Fruit fly (Drosophila melanogaster) whole organism, wandering third instar larva: ENCODE measurements around the gene CstF50.

Source experiments
- Abd-B ChIP-seq: fragments of >200 bp; optimal IDR thresholded peaks from 2 replicates; lab custom pipeline; 2017; ENCODE audit warnings: missing biosample characterization, missing genetic modification characterization
- CG32264 ChIP-seq: fragments of 200-800 bp; sonication (Bioruptor generic); optimal IDR thresholded peaks from 2 replicates; lab custom pipeline; 2016; ENCODE audit warnings: missing biosample characterization, missing genetic modification characterization
- CG9705 ChIP-seq: fragments of 200-800 bp; sonication (Bioruptor generic); optimal IDR thresholded peaks from 2 replicates; lab custom pipeline; 2018; ENCODE audit warnings: missing biosample characterization, mild to moderate bottlenecking, missing genetic modification characterization
- CrebA ChIP-seq: fragments of 200-800 bp; sonication (Bioruptor generic); optimal IDR thresholded peaks from 2 replicates; lab custom pipeline; 2016; ENCODE audit warnings: missing biosample characterization, mild to moderate bottlenecking, missing genetic modification characterization, borderline replicate concordance
- Dfd ChIP-seq: fragments of >200 bp; optimal IDR thresholded peaks from 2 replicates; lab custom pipeline; 2017; ENCODE audit warnings: missing biosample characterization, missing genetic modification characterization
- Dif ChIP-seq: fragments of 200-275, 200-300 bp; sonication (Bioruptor generic); optimal IDR thresholded peaks from 2 replicates; lab custom pipeline; 2018; ENCODE audit warnings: missing biosample characterization, missing genetic modification characterization; ENCODE audit not compliant: partially characterized antibody
- HLH106 ChIP-seq: fragments of 200-800 bp; optimal IDR thresholded peaks from 3 replicates; lab custom pipeline; 2019; ENCODE audit warnings: missing biosample characterization, mild to moderate bottlenecking, missing genetic modification characterization, moderate library complexity
- Hnf4 ChIP-seq: fragments of 200-800 bp; sonication (Bioruptor generic); optimal IDR thresholded peaks from 2 replicates; lab custom pipeline; 2016; ENCODE audit warnings: missing biosample characterization, mild to moderate bottlenecking, missing genetic modification characterization
- Hr83 ChIP-seq: fragments of 200-300 bp; sonication (Bioruptor generic); optimal IDR thresholded peaks from 2 replicates; lab custom pipeline; 2016; ENCODE audit warnings: missing biosample characterization, mild to moderate bottlenecking, missing genetic modification characterization, moderate library complexity; ENCODE audit not compliant: poor library complexity, severe bottlenecking
- Mio ChIP-seq: sonication (Bioruptor generic); optimal IDR thresholded peaks from 2 replicates; lab custom pipeline; 2016; ENCODE audit warnings: missing biosample characterization, missing genetic modification characterization
- Myc ChIP-seq: fragments of >200 bp; optimal IDR thresholded peaks from 2 replicates; lab custom pipeline; 2017
- N ChIP-seq: fragments of >200 bp; optimal IDR thresholded peaks from 2 replicates; lab custom pipeline; 2018; ENCODE audit warnings: missing biosample characterization, missing external identifiers, missing genetic modification characterization
- Rel ChIP-seq, 2 experiments: fragments of 200-800 bp; sonication (Bioruptor generic) in 1 of 2; optimal IDR thresholded peaks; 2 replicates in 1 of 2; 3 replicates in 1 of 2; lab custom pipeline; 2016 to 2019; ENCODE audit warnings: mild to moderate bottlenecking in 2 of 2, missing biosample characterization in 2 of 2, missing genetic modification characterization in 2 of 2, moderate library complexity in 1 of 2
- Sp1 ChIP-seq: fragments of 200-800 bp; sonication (Bioruptor generic); optimal IDR thresholded peaks from 3 replicates; lab custom pipeline; 2019; ENCODE audit warnings: missing biosample characterization, mild to moderate bottlenecking, missing genetic modification characterization, moderate library complexity
- br ChIP-seq: fragments of 200-800 bp; sonication (Bioruptor generic); optimal IDR thresholded peaks from 2 replicates; lab custom pipeline; 2016; ENCODE audit warnings: missing biosample characterization, missing genetic modification characterization
- brk ChIP-seq: fragments of 200-800 bp; sonication (Bioruptor generic); optimal IDR thresholded peaks from 2 replicates; lab custom pipeline; 2016; ENCODE audit warnings: missing biosample characterization, mild to moderate bottlenecking, missing genetic modification characterization
- dl ChIP-seq, 2 experiments: fragments of 175-275, 200-275 bp in 1 of 2; fragments of 200-275 bp in 1 of 2; sonication (Bioruptor generic); optimal IDR thresholded peaks; lab custom pipeline; 2018; ENCODE audit warnings: mild to moderate bottlenecking in 2 of 2, missing biosample characterization in 2 of 2, missing genetic modification characterization in 2 of 2, moderate library complexity in 2 of 2; ENCODE audit not compliant: partially characterized antibody in 2 of 2, insufficient read depth in 1 of 2
- dmrt93B ChIP-seq: fragments of 200-800 bp; sonication (Bioruptor generic); optimal IDR thresholded peaks from 2 replicates; lab custom pipeline; 2018; ENCODE audit warnings: missing biosample characterization, mild to moderate bottlenecking, missing genetic modification characterization
- dsf ChIP-seq: sonication (Bioruptor generic); optimal IDR thresholded peaks from 2 replicates; lab custom pipeline; 2016; ENCODE audit warnings: missing biosample characterization, missing genetic modification characterization, borderline replicate concordance
- ey ChIP-seq: fragments of 200-800 bp; sonication (Bioruptor generic); optimal IDR thresholded peaks from 2 replicates; lab custom pipeline; 2016; ENCODE audit warnings: missing biosample characterization, missing genetic modification characterization
- foxo ChIP-seq, 2 experiments: fragments of 200-800 bp; sonication (Bioruptor generic); optimal IDR thresholded peaks; 2 replicates in 1 of 2; 3 replicates in 1 of 2; lab custom pipeline; 2016 to 2017; ENCODE audit warnings: missing biosample characterization in 2 of 2, missing genetic modification characterization in 2 of 2
- fru ChIP-seq: fragments of 200-800 bp; sonication (Bioruptor generic); optimal IDR thresholded peaks from 3 replicates; lab custom pipeline; 2016; ENCODE audit warnings: missing biosample characterization, mild to moderate bottlenecking, missing genetic modification characterization
- h ChIP-seq: fragments of 200-800 bp; sonication (Bioruptor generic); optimal IDR thresholded peaks from 3 replicates; lab custom pipeline; 2016; ENCODE audit warnings: missing biosample characterization, mild to moderate bottlenecking, missing genetic modification characterization
- pan ChIP-seq: fragments of >200 bp; optimal IDR thresholded peaks from 2 replicates; lab custom pipeline; 2017
- psq ChIP-seq: fragments of 200-800 bp; sonication (Bioruptor generic); optimal IDR thresholded peaks from 3 replicates; lab custom pipeline; 2017; ENCODE audit warnings: missing biosample characterization, mild to moderate bottlenecking, missing genetic modification characterization, moderate library complexity
- rgr ChIP-seq: fragments of 200-800 bp; sonication (Bioruptor generic); optimal IDR thresholded peaks from 3 replicates; lab custom pipeline; 2016; ENCODE audit warnings: missing biosample characterization, mild to moderate bottlenecking, missing genetic modification characterization
- sv ChIP-seq: fragments of 200-800 bp; sonication (Bioruptor generic); optimal IDR thresholded peaks from 3 replicates; lab custom pipeline; 2016; ENCODE audit warnings: missing biosample characterization, missing genetic modification characterization
- tai ChIP-seq: sonication (Bioruptor generic); optimal IDR thresholded peaks from 2 replicates; lab custom pipeline; 2016; ENCODE audit warnings: missing biosample characterization, missing genetic modification characterization
- woc ChIP-seq: sonication (Bioruptor generic); optimal IDR thresholded peaks from 2 replicates; lab custom pipeline; 2016; ENCODE audit warnings: missing biosample characterization, mild to moderate bottlenecking, missing genetic modification characterization

The CstF50 gene

dm6 chr3R:31713306-31714123, 23.2 kb downstream of the CstF50 start, which contains the start of gene ttk (continued):
- TF ChIP-seq Sp1 (GFP tag; lab: Kevin White, UChicago), result peak; percentile 5
- no peak for TF ChIP-seq tai (GFP tag; lab: Kevin White, UChicago)
- peak; percentile 65 for TF ChIP-seq CrebA (GFP tag; lab: Kevin White, UChicago)

DNA sequence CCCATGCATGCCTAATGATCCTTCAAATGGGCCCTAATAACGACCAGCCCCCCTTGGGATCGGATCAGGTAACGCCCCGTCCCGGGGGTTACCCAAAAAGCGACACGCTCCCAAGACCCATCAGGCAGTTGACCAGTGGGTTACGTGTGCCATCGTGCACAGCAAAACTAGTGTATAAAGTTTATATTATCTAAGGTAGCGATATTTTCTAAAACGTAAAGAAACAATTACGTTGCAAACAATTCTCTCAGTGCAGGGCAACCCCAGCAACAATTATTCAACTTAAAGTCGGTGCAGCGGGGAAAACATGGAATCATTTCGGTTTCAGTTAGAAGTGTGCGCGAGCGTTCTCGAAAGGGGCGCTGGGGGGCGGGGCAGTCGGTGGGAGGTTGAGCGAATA, 24.2 kb downstream of the CstF50 start:
- TF ChIP-seq fru (no peak), Rel (GFP tag; optimal IDR thresholded peaks at IDR 0.05; lab: Kevin White, UChicago) (no peak), Rel (tag; optimal IDR thresholded peaks at IDR 0.05; lab: Kevin White, UChicago) (peak; percentile 22)

- no peak for TF ChIP-seq dmrt93B (GFP tag; lab: Kevin White, UChicago)
- TF ChIP-seq Sp1 (GFP tag; lab: Kevin White, UChicago), result no peak
- TF ChIP-seq rgr, result no peak
- no peak for TF ChIP-seq Myc (lab: Kevin White, UChicago)
- TF ChIP-seq Abd-B (GFP tag; lab: Kevin White, UChicago), result no peak
- TF ChIP-seq brk (GFP tag; lab: Kevin White, UChicago), result no peak
- TF ChIP-seq Hr83 (GFP tag; lab: Kevin White, UChicago), result no peak
- no peak for TF ChIP-seq CrebA (GFP tag; lab: Kevin White, UChicago)
- TF ChIP-seq psq (GFP tag; lab: Kevin White, UChicago), result no peak
- no peak for TF ChIP-seq h (GFP tag; lab: Kevin White, UChicago)
- TF ChIP-seq sv (GFP tag; lab: Kevin White, UChicago), result no peak
- no peak for TF ChIP-seq fru
- no peak for TF ChIP-seq CG9705
- TF ChIP-seq foxo (GFP tag; optimal IDR thresholded peaks at IDR 0.05; lab: Kevin White, UChicago), result no peak
- TF ChIP-seq tai (GFP tag; lab: Kevin White, UChicago), result no peak
- TF ChIP-seq, all 38 proteins: peak for 0
These were observed 25.3 kb downstream of the CstF50 start for dm6 chr3R:31711270-31712029.

DNA sequence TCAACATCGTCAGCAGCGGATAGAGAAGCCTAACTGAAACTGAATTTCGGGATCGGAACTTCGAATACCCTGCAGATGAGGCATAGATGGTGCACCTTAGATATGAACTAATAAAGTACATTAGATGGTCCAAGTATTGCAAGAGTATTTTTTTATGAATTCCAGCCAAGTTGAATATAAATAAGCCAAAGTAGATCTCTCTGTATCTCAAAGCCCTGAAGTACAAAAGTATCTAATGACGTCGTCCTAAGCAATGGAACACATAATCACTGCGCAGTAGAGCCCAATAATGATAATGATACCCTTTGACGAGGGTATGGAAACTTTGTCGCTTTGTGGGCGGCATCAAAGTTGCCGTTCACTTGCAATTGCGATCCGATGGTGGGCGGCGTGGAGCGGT, 27.0 kb downstream of the CstF50 start:
- TF ChIP-seq Dfd (GFP tag; lab: Kevin White, UChicago) (no peak), Hr83 (GFP tag; lab: Kevin White, UChicago) (no peak)
- TF ChIP-seq, all 38 proteins: peak for 0

- TF ChIP-seq HLH106 (tag; lab: Kevin White, UChicago) (peak; percentile 40), Abd-B (GFP tag; lab: Kevin White, UChicago) (no peak), CG32264 (GFP tag; lab: Kevin White, UChicago) (no peak), foxo (GFP tag; optimal IDR thresholded peaks at IDR 0.05; lab: Kevin White, UChicago) (peak in 1 of 2 experiments; percentile 49), Hnf4 (GFP tag; lab: Kevin White, UChicago) (no peak), pan (no peak), ey (peak; percentile 35), h (GFP tag; lab: Kevin White, UChicago) (peak; percentile 54), dsf (GFP tag; lab: Kevin White, UChicago) (no peak), rgr (peak; percentile 39), fru (peak; percentile 22), Sp1 (GFP tag; lab: Kevin White, UChicago) (peak; percentile 0)
These were observed 27.6 kb downstream of the CstF50 start for dm6 chr3R:31709142-31709541.

- TF ChIP-seq br (GFP tag; lab: Kevin White, UChicago), result no peak
These were observed 28.5 kb downstream of the CstF50 start, which contains the start of gene CG42693 for dm6 chr3R:31708240-31708639. Gene CG42693 (minus strand): TSS chr3R:31708340.

dm6 chr3R:31706895-31707238, 29.9 kb downstream of the CstF50 start:
- no peak for TF ChIP-seq dmrt93B (GFP tag; lab: Kevin White, UChicago)
- TF ChIP-seq Dfd (GFP tag; lab: Kevin White, UChicago), result no peak
- TF ChIP-seq Dif (GFP tag; lab: Kevin White, UChicago), result no peak
- TF ChIP-seq pan, result no peak
- no peak for TF ChIP-seq woc (GFP tag; lab: Kevin White, UChicago)
- no peak for TF ChIP-seq Hnf4 (GFP tag; lab: Kevin White, UChicago)
- TF ChIP-seq ey, result no peak
- TF ChIP-seq Mio (GFP tag; lab: Kevin White, UChicago), result no peak
- TF ChIP-seq dsf (GFP tag; lab: Kevin White, UChicago), result no peak
- TF ChIP-seq CG32264 (GFP tag; lab: Kevin White, UChicago), result no peak
- no peak for TF ChIP-seq br (GFP tag; lab: Kevin White, UChicago)
- no peak for TF ChIP-seq N (GFP tag; lab: Kevin White, UChicago)
- no peak for TF ChIP-seq brk (GFP tag; lab: Kevin White, UChicago)
- no peak for TF ChIP-seq foxo (GFP tag; optimal IDR thresholded peaks at IDR 0.05; lab: Kevin White, UChicago)
- TF ChIP-seq dl (GFP tag; optimal IDR thresholded peaks at IDR 0.05; lab: Kevin White, UChicago; ENCODE audit: insufficient read depth in 1 of 2, partially characterized antibody in 2 of 2), result no peak
